Worm (Caenorhabditis elegans): ENCODE measurements around the gene hpo-34.

hpo-34 gene

DNA sequence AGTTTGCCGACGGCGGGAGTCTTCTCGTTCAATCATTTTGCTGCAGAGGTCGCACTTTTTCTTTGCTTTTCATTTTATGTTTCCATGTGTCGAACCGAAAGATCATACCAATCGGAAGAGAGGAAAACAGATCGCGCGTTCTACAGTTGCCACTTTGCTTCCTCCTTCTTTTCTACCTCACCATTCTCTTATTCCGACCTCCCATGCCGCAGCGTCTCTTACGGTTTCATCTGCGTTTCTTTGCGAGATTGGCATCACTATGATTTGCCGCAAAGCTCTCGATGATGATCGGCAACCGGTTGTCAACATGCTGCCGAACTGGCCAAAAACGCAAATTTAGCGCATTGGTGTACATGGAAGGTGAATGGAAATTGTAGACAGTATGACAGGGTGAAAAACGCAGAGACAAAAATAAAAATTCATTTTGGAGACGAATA, 44.7 kb downstream of the hpo-34 start (continued):
- TF ChIP-seq lin-11 (tag; optimal IDR thresholded peaks at IDR 0.05) (no peak), K09A11.1 (tag; optimal IDR thresholded peaks at IDR 0.05; ENCODE audit: insufficient read depth) (no peak), ahr-1 (tag; optimal IDR thresholded peaks at IDR 0.05) (no peak), tbx-7 (tag; optimal IDR thresholded peaks at IDR 0.05) (no peak), Y22D7AL.16 (tag; optimal IDR thresholded peaks at IDR 0.05) (no peak), ttx-3 (tag; optimal IDR thresholded peaks at IDR 0.05) (no peak), pat-9 (tag; optimal IDR thresholded peaks at IDR 0.05) (no peak), fkh-6 (tag; optimal IDR thresholded peaks at IDR 0.05) (no peak), hlh-15 (tag; optimal IDR thresholded peaks at IDR 0.05) (no peak), pros-1 (tag; optimal IDR thresholded peaks at IDR 0.05) (peak; percentile 13), fax-1 (tag; optimal IDR thresholded peaks at IDR 0.05) (no peak), nhr-232 (tag; optimal IDR thresholded peaks at IDR 0.05) (no peak), fkh-10 (GFP tag; optimal IDR thresholded peaks at IDR 0.05) (no peak), syd-9 (tag; optimal IDR thresholded peaks at IDR 0.05) (no peak), ceh-19 (GFP tag; optimal IDR thresholded peaks at IDR 0.05) (no peak), zip-5 (tag; optimal IDR thresholded peaks at IDR 0.05) (no peak), elt-4 (tag; optimal IDR thresholded peaks at IDR 0.05) (no peak), K02D7.2 (tag; optimal IDR thresholded peaks at IDR 0.05) (no peak), nhr-11 (tag; optimal IDR thresholded peaks at IDR 0.05) (no peak), ref-2 (tag; optimal IDR thresholded peaks at IDR 0.05) (peak; percentile 62), unc-86 (tag; optimal IDR thresholded peaks at IDR 0.05) (no peak), hlh-30 (tag; optimal IDR thresholded peaks at IDR 0.05; ENCODE audit: insufficient read depth) (no peak), dve-1 (tag; optimal IDR thresholded peaks at IDR 0.05) (no peak), sox-2 (GFP tag; IDR thresholded peaks at IDR 0.05) (no peak), ceh-18 (tag; optimal IDR thresholded peaks at IDR 0.05) (no peak), che-1 (tag; optimal IDR thresholded peaks at IDR 0.05) (no peak), unc-3 (GFP tag; conservative IDR thresholded peaks at IDR 0.05) (no peak), unc-3 (tag; optimal IDR thresholded peaks at IDR 0.05) (no peak), pax-1 (tag; optimal IDR thresholded peaks at IDR 0.05) (no peak), tbx-2 (tag; optimal IDR thresholded peaks at IDR 0.05) (peak; percentile 0)

DNA sequence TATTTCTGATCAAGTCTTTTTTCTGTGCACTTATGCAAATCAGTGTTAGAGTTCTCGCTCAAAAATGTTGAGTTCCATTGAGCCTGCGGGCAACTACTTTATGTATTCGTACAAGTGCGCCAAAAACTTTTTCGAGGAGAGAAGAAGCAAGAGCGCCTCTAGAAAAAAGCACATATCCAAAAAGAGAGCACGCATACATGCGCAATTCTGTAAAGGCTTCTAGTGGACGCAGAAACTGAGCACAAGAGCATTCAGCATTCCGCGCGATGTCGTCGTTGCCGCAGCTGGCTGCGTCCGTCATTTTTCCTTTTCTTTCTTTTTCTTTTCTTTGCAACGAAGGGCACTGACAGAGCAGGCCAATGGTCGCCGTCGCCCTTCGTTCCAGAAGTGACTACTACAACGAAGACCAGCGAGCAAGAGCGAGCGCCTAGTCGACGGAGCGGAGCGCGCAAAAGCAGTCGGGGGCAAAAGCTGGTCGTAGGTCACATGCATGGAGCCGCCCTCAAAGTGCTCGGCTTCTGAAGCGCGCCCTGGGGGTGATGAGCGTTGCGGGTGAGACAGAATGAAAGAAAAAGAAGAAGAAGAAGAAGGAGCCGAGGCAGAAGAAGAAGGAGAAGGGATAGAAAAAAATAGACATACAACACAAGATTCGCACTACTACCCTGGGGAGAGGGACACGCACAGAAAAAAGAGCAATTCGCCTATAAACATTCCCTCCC, 45.8 kb downstream of the hpo-34 start:
- TF ChIP-seq unc-3 (GFP tag; conservative IDR thresholded peaks at IDR 0.05) (no peak), unc-3 (tag; optimal IDR thresholded peaks at IDR 0.05) (peak; percentile 67), pqm-1 (tag; optimal IDR thresholded peaks at IDR 0.05) (no peak), hlh-6 (tag; optimal IDR thresholded peaks at IDR 0.05) (peak; percentile 20), nfya-1 (tag; optimal IDR thresholded peaks at IDR 0.05) (peak; percentile 71), ceh-34 (tag; optimal IDR thresholded peaks at IDR 0.05) (peak; percentile 45), ceh-31 (tag; optimal IDR thresholded peaks at IDR 0.05) (peak; percentile 78), C38D4.7 (GFP tag; optimal IDR thresholded peaks at IDR 0.05) (no peak), hlh-13 (GFP tag; optimal IDR thresholded peaks at IDR 0.05) (no peak), ceh-18 (tag; optimal IDR thresholded peaks at IDR 0.05) (peak; percentile 72), C08G9.2 (tag; optimal IDR thresholded peaks at IDR 0.05) (peak; percentile 22), elt-4 (tag; optimal IDR thresholded peaks at IDR 0.05) (peak; percentile 78), dmd-4 (tag; optimal IDR thresholded peaks at IDR 0.05; ENCODE audit: borderline replicate concordance) (peak; percentile 50), tbx-2 (tag; optimal IDR thresholded peaks at IDR 0.05) (peak; percentile 65), hlh-30 (tag; optimal IDR thresholded peaks at IDR 0.05; ENCODE audit: insufficient read depth) (peak; percentile 7), ceh-14 (tag; optimal IDR thresholded peaks at IDR 0.05) (peak; percentile 72), unc-42 (tag; optimal IDR thresholded peaks at IDR 0.05) (peak; percentile 53), odd-2 (tag; optimal IDR thresholded peaks at IDR 0.05) (no peak), ceh-19 (GFP tag; optimal IDR thresholded peaks at IDR 0.05) (peak; percentile 79), Y22D7AL.16 (tag; optimal IDR thresholded peaks at IDR 0.05) (no peak), K09A11.1 (tag; optimal IDR thresholded peaks at IDR 0.05; ENCODE audit: insufficient read depth) (peak; percentile 24), npax-4 (tag; optimal IDR thresholded peaks at IDR 0.05) (no peak)
